Worm (Caenorhabditis elegans) whole organism, L3 larva: ENCODE measurements around the gene nhr-7.

Experiments used
- ceh-28 ChIP-seq: fragments of 150-350 bp; optimal IDR thresholded peaks from 2 replicates; lab custom pipeline; 2014; ENCODE audit warnings: missing biosample characterization, missing genetic modification reagents, missing genetic modification characterization
- fkh-10 ChIP-seq: sonication (generic microtip); optimal IDR thresholded peaks from 2 replicates; lab custom pipeline; 2017; ENCODE audit warnings: missing biosample characterization, missing genetic modification reagents, missing genetic modification characterization
- fos-1 ChIP-seq: fragments of 150-350 bp; optimal IDR thresholded peaks from 2 replicates; lab custom pipeline; 2014; ENCODE audit warnings: missing biosample characterization, missing genetic modification characterization
- mml-1 ChIP-seq: fragments of 150-350 bp; sonication (generic microtip); optimal IDR thresholded peaks from 3 replicates; lab custom pipeline; 2014; ENCODE audit warnings: missing biosample characterization, missing genetic modification characterization
- nhr-237 ChIP-seq: fragments of 150-350 bp; optimal IDR thresholded peaks from 2 replicates; lab custom pipeline; 2014; ENCODE audit warnings: missing biosample characterization, missing genetic modification characterization
- ztf-4 ChIP-seq: fragments of 150-350 bp; optimal IDR thresholded peaks from 2 replicates; lab custom pipeline; 2014; ENCODE audit warnings: missing biosample characterization, missing genetic modification characterization

- no peak for TF ChIP-seq ztf-4 (tag; lab: Kevin White, UChicago)
- TF ChIP-seq fos-1 = no peak
- TF ChIP-seq ceh-28 (tag; lab: Kevin White, UChicago) = no peak
- TF ChIP-seq nhr-237 (tag; lab: Kevin White, UChicago) = no peak
- TF ChIP-seq mml-1 (tag; lab: Kevin White, UChicago) = no peak
- TF ChIP-seq fkh-10 (GFP tag; lab: Kevin White, UChicago) = no peak
Observed at ce11 chrIV:11313880-11314279, 42.7 kb upstream of the nhr-7 start, which contains the start of gene dnj-2.
